Fruit fly (Drosophila melanogaster) whole organism, embryonic: ENCODE measurements around the gene CG13113.

Experiments used
- Ada2b ChIP-seq: fragments of 200-800 bp; sonication (Bioruptor generic); IDR thresholded peaks from 2 replicates; pipeline ENCODE4 v1.3.6; 2022; ENCODE audit warnings: missing biosample characterization, missing genetic modification characterization
- Atf3 ChIP-seq: fragments of 200-800 bp; sonication (Bioruptor generic); optimal IDR thresholded peaks from 3 replicates; lab custom pipeline; 2016; ENCODE audit warnings: missing biosample characterization, missing genetic modification characterization
- Awh ChIP-seq: fragments of 200-800 bp; sonication (Bioruptor generic); IDR thresholded peaks from 2 replicates; pipeline ENCODE4, ENCODE4 v1.3.6; 2022; ENCODE audit warnings: missing biosample characterization, missing genetic modification characterization
- B-H2 ChIP-seq: fragments of 200-800 bp; sonication (Bioruptor generic); optimal IDR thresholded peaks from 2 replicates; lab custom pipeline; 2018; ENCODE audit warnings: missing biosample characterization, mild to moderate bottlenecking, missing genetic modification characterization
- C15 ChIP-seq: fragments of 200-800 bp; sonication (Bioruptor generic); IDR thresholded peaks from 3 replicates; pipeline ENCODE4 v1.3.6; 2022; ENCODE audit warnings: missing biosample characterization, missing genetic modification characterization
- CG10366 ChIP-seq: fragments of 200-800 bp; sonication (Bioruptor generic); IDR thresholded peaks from 2 replicates; pipeline ENCODE4 v1.3.6; 2022; ENCODE audit warnings: missing biosample characterization, missing genetic modification characterization
- CG11093 ChIP-seq: fragments of 200-800 bp; sonication (Bioruptor generic); IDR thresholded peaks from 3 replicates; pipeline ENCODE4 v1.3.6; 2022; ENCODE audit warnings: missing biosample characterization, missing genetic modification characterization
- CG11696 ChIP-seq: fragments of 200-800 bp; sonication (Bioruptor generic); IDR thresholded peaks from 2 replicates; pipeline ENCODE4 v1.3.6; 2022; ENCODE audit warnings: missing biosample characterization, missing genetic modification characterization
- CG13296 ChIP-seq: fragments of 200-800 bp; sonication (Bioruptor generic); optimal IDR thresholded peaks from 3 replicates; lab custom pipeline; 2018; ENCODE audit warnings: missing biosample characterization, mild to moderate bottlenecking, missing genetic modification characterization
- CG13424 ChIP-seq: fragments of 200-800 bp; sonication (Bioruptor generic); optimal IDR thresholded peaks from 2 replicates; lab custom pipeline; 2019; ENCODE audit warnings: missing biosample characterization, mild to moderate bottlenecking, missing genetic modification characterization, moderate library complexity
- CG13894 ChIP-seq: fragments of 200-800 bp; sonication (Bioruptor generic); optimal IDR thresholded peaks from 3 replicates; lab custom pipeline; 2018; ENCODE audit warnings: missing biosample characterization, mild to moderate bottlenecking, missing genetic modification characterization, moderate library complexity
- CG14667 ChIP-seq: fragments of 200-800 bp; sonication (Bioruptor generic); IDR thresholded peaks from 2 replicates; pipeline ENCODE4 v1.3.6; 2022; ENCODE audit warnings: missing biosample characterization, missing genetic modification characterization
- CG15601 ChIP-seq: fragments of 200-800 bp; sonication (Bioruptor generic); optimal IDR thresholded peaks from 3 replicates; lab custom pipeline; 2019; ENCODE audit warnings: missing biosample characterization, mild to moderate bottlenecking, missing genetic modification characterization, moderate library complexity
- CG17612 ChIP-seq: fragments of 200-800 bp; sonication (Bioruptor generic); IDR thresholded peaks from 2 replicates; pipeline ENCODE4 v1.3.6; 2022; ENCODE audit warnings: missing biosample characterization, missing genetic modification characterization
- CG18262 ChIP-seq: fragments of 200-800 bp; optimal IDR thresholded peaks from 3 replicates; lab custom pipeline; 2019; ENCODE audit warnings: missing biosample characterization, mild to moderate bottlenecking, missing genetic modification characterization, moderate library complexity
- CG1832 ChIP-seq: fragments of 200-800 bp; sonication (Bioruptor generic); optimal IDR thresholded peaks from 2 replicates; lab custom pipeline; 2017; ENCODE audit warnings: missing biosample characterization, mild to moderate bottlenecking, missing genetic modification characterization, inconsistent platforms
- CG2875 ChIP-seq: fragments of 200-800 bp; sonication (Bioruptor generic); optimal IDR thresholded peaks from 2 replicates; lab custom pipeline; 2017; ENCODE audit warnings: missing biosample characterization, mild to moderate bottlenecking, missing genetic modification characterization, missing genetic modification reagents
- CG30020 ChIP-seq: fragments of 200-800 bp; optimal IDR thresholded peaks from 2 replicates; lab custom pipeline; 2019; ENCODE audit warnings: missing biosample characterization, mild to moderate bottlenecking, missing genetic modification characterization, moderate library complexity
- CG6683 ChIP-seq: fragments of 200-800 bp; sonication (Bioruptor generic); optimal IDR thresholded peaks from 2 replicates; lab custom pipeline; 2017; ENCODE audit warnings: missing biosample characterization, mild to moderate bottlenecking, missing genetic modification characterization, missing genetic modification reagents
- CG8290 ChIP-seq, 3 experiments: fragments of 200-800 bp; sonication (Bioruptor generic); optimal IDR thresholded peaks; 2 replicates each; lab custom pipeline; 2016 to 2019; ENCODE audit warnings: missing biosample characterization in 3 of 3, missing genetic modification characterization in 3 of 3, mild to moderate bottlenecking in 2 of 3, moderate library complexity in 1 of 3
- CG8924 ChIP-seq: fragments of 200-800 bp; optimal IDR thresholded peaks from 3 replicates; lab custom pipeline; 2019; ENCODE audit warnings: missing biosample characterization, mild to moderate bottlenecking, missing genetic modification characterization, moderate library complexity
- CG9797 ChIP-seq: fragments of 200-800 bp; sonication (Bioruptor generic); optimal IDR thresholded peaks from 3 replicates; lab custom pipeline; 2018; ENCODE audit warnings: missing biosample characterization, mild to moderate bottlenecking, missing genetic modification characterization
- CTCF ChIP-seq: fragments of 200-800 bp; sonication (Bioruptor generic); optimal IDR thresholded peaks from 2 replicates; lab custom pipeline; 2017; ENCODE audit warnings: missing biosample characterization, mild to moderate bottlenecking, missing genetic modification characterization, moderate library complexity
- ERR ChIP-seq: fragments of 200-800 bp; sonication (Bioruptor generic); optimal IDR thresholded peaks from 2 replicates; lab custom pipeline; 2016; ENCODE audit warnings: missing biosample characterization, missing genetic modification characterization
- Fer3 ChIP-seq: fragments of 200-800 bp; sonication (Bioruptor generic); optimal IDR thresholded peaks from 2 replicates; lab custom pipeline; 2018; ENCODE audit warnings: missing biosample characterization, mild to moderate bottlenecking, missing genetic modification characterization, moderate library complexity
- Gug ChIP-seq: fragments of 200-800 bp; sonication (Bioruptor generic); IDR thresholded peaks from 4 replicates; pipeline ENCODE4 v1.3.6; 2022; ENCODE audit warnings: missing biosample characterization, missing genetic modification characterization
- HmgZ ChIP-seq: fragments of 200-800 bp; sonication (Bioruptor generic); optimal IDR thresholded peaks from 2 replicates; lab custom pipeline; 2018; ENCODE audit warnings: missing biosample characterization, mild to moderate bottlenecking, missing genetic modification characterization
- Lim3 ChIP-seq: fragments of 200-800 bp; sonication (Bioruptor generic); IDR thresholded peaks from 2 replicates; pipeline ENCODE4 v1.3.6; 2022; ENCODE audit warnings: missing biosample characterization, missing genetic modification characterization
- Nf-YB ChIP-seq: fragments of 200-800 bp; sonication (Bioruptor generic); optimal IDR thresholded peaks from 3 replicates; lab custom pipeline; 2019; ENCODE audit warnings: missing biosample characterization, mild to moderate bottlenecking, missing genetic modification characterization, moderate library complexity
- Nf-YC ChIP-seq: fragments of 200-800 bp; optimal IDR thresholded peaks from 3 replicates; lab custom pipeline; 2019; ENCODE audit warnings: missing biosample characterization, mild to moderate bottlenecking, missing genetic modification characterization, moderate library complexity
- Poxn ChIP-seq: fragments of 200-800 bp; sonication (Bioruptor generic); IDR thresholded peaks from 2 replicates; pipeline ENCODE4 v1.3.6; 2022; ENCODE audit warnings: missing biosample characterization, missing genetic modification characterization
- Scr ChIP-seq: fragments of 200-800 bp; sonication (Bioruptor generic); IDR thresholded peaks from 2 replicates; pipeline ENCODE4 v1.3.6; 2022; ENCODE audit warnings: missing biosample characterization, missing genetic modification characterization; ENCODE audit not compliant: partially characterized antibody
- Stat92E ChIP-seq, 3 experiments: fragments of >200 bp in 2 of 3; fragments of 200-800 bp in 1 of 3; sonication (Bioruptor generic) in 1 of 3; optimal IDR thresholded peaks; 2 replicates each; lab custom pipeline; 2017 to 2019; ENCODE audit warnings: missing biosample characterization in 3 of 3, missing genetic modification characterization in 3 of 3, mild to moderate bottlenecking in 1 of 3, moderate library complexity in 1 of 3
- Vsx1 ChIP-seq: fragments of 200-800 bp; sonication (Bioruptor generic); optimal IDR thresholded peaks from 2 replicates; lab custom pipeline; 2017; ENCODE audit warnings: missing biosample characterization, mild to moderate bottlenecking, missing genetic modification characterization, missing genetic modification reagents
- Xbp1 ChIP-seq: fragments of 200-800 bp; sonication (Bioruptor generic); optimal IDR thresholded peaks from 3 replicates; lab custom pipeline; 2016; ENCODE audit warnings: missing biosample characterization, mild to moderate bottlenecking, missing genetic modification characterization
- ase ChIP-seq: fragments of 200-800 bp; sonication (Bioruptor generic); IDR thresholded peaks from 3 replicates; pipeline ENCODE4 v1.3.6; 2022; ENCODE audit warnings: missing biosample characterization, missing genetic modification characterization
- dmrt11E ChIP-seq: fragments of 200-800 bp; sonication (Bioruptor generic); optimal IDR thresholded peaks from 3 replicates; lab custom pipeline; 2018; ENCODE audit warnings: missing biosample characterization, mild to moderate bottlenecking, missing genetic modification characterization, moderate library complexity
- dmrt99B ChIP-seq: fragments of 200-800 bp; sonication (Bioruptor generic); optimal IDR thresholded peaks from 2 replicates; lab custom pipeline; 2018; ENCODE audit warnings: missing biosample characterization, mild to moderate bottlenecking, missing genetic modification characterization, moderate library complexity
- fd3F ChIP-seq: fragments of 200-800 bp; sonication (Bioruptor generic); optimal IDR thresholded peaks from 2 replicates; lab custom pipeline; 2018; ENCODE audit warnings: missing biosample characterization, mild to moderate bottlenecking, missing genetic modification characterization, moderate library complexity
- grau ChIP-seq: fragments of 200-800 bp; optimal IDR thresholded peaks from 3 replicates; lab custom pipeline; 2019; ENCODE audit warnings: missing biosample characterization, mild to moderate bottlenecking, missing genetic modification characterization, moderate library complexity
- jumu ChIP-seq: fragments of 200-800 bp; sonication (Bioruptor generic); optimal IDR thresholded peaks from 3 replicates; lab custom pipeline; 2016; ENCODE audit warnings: missing biosample characterization, missing genetic modification characterization
- kah ChIP-seq: fragments of 200-800 bp; sonication (Bioruptor generic); optimal IDR thresholded peaks from 2 replicates; lab custom pipeline; 2018; ENCODE audit warnings: missing biosample characterization, mild to moderate bottlenecking, missing genetic modification characterization
- mam ChIP-seq: fragments of 200-800 bp; sonication (Bioruptor generic); optimal IDR thresholded peaks from 3 replicates; lab custom pipeline; 2016; ENCODE audit warnings: missing biosample characterization, missing genetic modification characterization
- pfk ChIP-seq: fragments of 200-800 bp; sonication (Bioruptor generic); optimal IDR thresholded peaks from 2 replicates; lab custom pipeline; 2018; ENCODE audit warnings: missing biosample characterization, mild to moderate bottlenecking, missing genetic modification characterization, moderate library complexity
- slou ChIP-seq: fragments of 200-800 bp; sonication (Bioruptor generic); optimal IDR thresholded peaks from 3 replicates; lab custom pipeline; 2016; ENCODE audit warnings: missing biosample characterization, missing genetic modification characterization
- so ChIP-seq: fragments of 200-800 bp; sonication (Bioruptor generic); IDR thresholded peaks from 3 replicates; pipeline ENCODE4 v1.3.6; 2022; ENCODE audit warnings: missing biosample characterization, missing genetic modification characterization
- stwl ChIP-seq: fragments of 200-800 bp; sonication (Bioruptor generic); optimal IDR thresholded peaks from 3 replicates; lab custom pipeline; 2018; ENCODE audit warnings: missing biosample characterization, mild to moderate bottlenecking, missing genetic modification characterization, moderate library complexity
- tna ChIP-seq: fragments of 200-800 bp; sonication (Bioruptor generic); IDR thresholded peaks from 2 replicates; pipeline ENCODE4 v1.3.6; 2022; ENCODE audit warnings: missing biosample characterization, missing genetic modification characterization; ENCODE audit not compliant: partially characterized antibody
- twi ChIP-seq: fragments of 200-800 bp; optimal IDR thresholded peaks from 2 replicates; lab custom pipeline; 2019; ENCODE audit warnings: missing biosample characterization, mild to moderate bottlenecking, missing genetic modification characterization, moderate library complexity

CG13113 gene

DNA sequence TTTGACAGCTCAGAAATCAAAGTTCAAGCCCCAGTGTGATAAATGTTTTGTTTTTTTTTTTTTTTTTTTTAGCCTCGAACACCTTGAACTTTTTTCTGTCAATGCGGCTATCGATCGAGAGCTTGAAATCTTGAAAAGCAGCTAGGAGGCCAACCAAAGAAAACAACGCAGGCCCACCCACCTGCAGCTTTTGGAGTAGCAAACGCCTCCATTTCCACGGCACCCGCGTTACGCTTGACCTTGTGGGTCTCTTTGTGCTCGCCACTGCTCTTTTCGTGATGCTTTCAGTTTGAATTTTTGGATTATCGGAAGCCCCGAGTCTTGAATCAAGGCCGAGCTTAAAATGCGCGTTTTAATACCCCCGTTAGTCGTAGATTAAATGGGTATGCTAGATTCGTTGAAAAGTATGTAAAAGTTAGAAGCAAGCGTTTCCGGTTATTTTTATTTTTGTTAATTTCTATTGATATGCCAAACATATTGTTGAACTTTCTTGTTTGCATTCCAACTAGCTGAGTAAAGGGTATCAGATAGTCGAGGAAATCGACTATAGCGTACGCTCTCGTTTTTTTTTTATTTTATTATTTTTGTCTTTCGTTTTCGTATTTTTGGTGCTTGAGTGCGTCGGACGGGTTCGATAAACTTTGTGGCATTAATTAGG is 41.1 kb upstream of the CG13113 start (continued):
- TF ChIP-seq HmgZ (tag; lab: Kevin White, UChicago) (peak; percentile 32), CG17612 (peak; percentile 46; the same call in 1 of the 2 replicates), CG13296 (GFP tag; lab: Kevin White, UChicago) (peak; percentile 64), CG18262 (tag; lab: Kevin White, UChicago) (peak; percentile 56), grau (tag; lab: Kevin White, UChicago) (peak; percentile 69), pfk (GFP tag; lab: Kevin White, UChicago) (no peak), ase (peak; percentile 68; the same call in 1 of the 3 replicates), Poxn (GFP tag; lab: Robert Waterston, UW) (no peak), CG2875 (GFP tag; lab: Kevin White, UChicago) (peak; percentile 55), CG8290 (GFP tag; optimal IDR thresholded peaks at IDR 0.05; lab: Kevin White, UChicago) (no peak), CG8290 (tag; optimal IDR thresholded peaks at IDR 0.05; lab: Kevin White, UChicago) (no peak), C15 (GFP tag; lab: Robert Waterston, UW) (0 out of 3 replicates have a peak, but pooled peaks have one; percentile 40), ERR (GFP tag; lab: Kevin White, UChicago) (no peak), Stat92E (GFP tag; optimal IDR thresholded peaks at IDR 0.05; lab: Kevin White, UChicago) (no peak), Scr (no peak), tna (GFP tag; lab: Robert Waterston, UW) (no peak), CG8924 (tag; lab: Kevin White, UChicago) (peak; percentile 78), CG6683 (no peak), Vsx1 (GFP tag; lab: Kevin White, UChicago) (peak; percentile 61), so (peak; percentile 83), Gug (GFP tag; lab: Robert Waterston, UW) (0 out of 4 replicates have a peak, but pooled peaks have one; percentile 17), CG15601 (tag; lab: Kevin White, UChicago) (peak; percentile 63), stwl (tag; lab: Kevin White, UChicago) (no peak), Nf-YB (peak; percentile 28), CG9797 (no peak), CG10366 (GFP tag; lab: Robert Waterston, UW) (peak; percentile 82), CTCF (GFP tag; lab: Kevin White, UChicago) (no peak), Nf-YC (no peak), dmrt11E (tag; lab: Kevin White, UChicago) (no peak), CG1832 (no peak), twi (tag; lab: Kevin White, UChicago) (no peak), CG11696 (GFP tag; lab: Robert Waterston, UW) (peak; percentile 62), CG14667 (GFP tag; lab: Robert Waterston, UW) (no peak; the same call in 1 of the 2 replicates), CG13894 (no peak), Atf3 (GFP tag; lab: Kevin White, UChicago) (no peak), CG30020 (tag; lab: Kevin White, UChicago) (no peak), Fer3 (tag; lab: Kevin White, UChicago) (peak; percentile 59), fd3F (GFP tag; lab: Kevin White, UChicago) (peak; percentile 66), CG11093 (GFP tag; lab: Robert Waterston, UW) (peak; percentile 72; the same call in 2 of the 3 replicates), Awh (GFP tag; lab: Robert Waterston, UW) (peak; percentile 78; the same call in 1 of the 2 replicates), Lim3 (GFP tag; lab: Robert Waterston, UW) (no peak), Xbp1 (GFP tag; lab: Kevin White, UChicago) (peak; percentile 81), CG13424 (tag; lab: Kevin White, UChicago) (peak; percentile 84), slou (GFP tag; lab: Kevin White, UChicago) (no peak), kah (GFP tag; lab: Kevin White, UChicago) (no peak), Ada2b (GFP tag; lab: Robert Waterston, UW) (peak; percentile 85), mam (GFP tag; lab: Kevin White, UChicago) (peak; percentile 19), dmrt99B (peak; percentile 76), jumu (GFP tag; lab: Kevin White, UChicago) (peak; percentile 19), B-H2 (GFP tag; lab: Kevin White, UChicago) (no peak)
